ENCODE assay signal across 1 worm cellular context in genomic region chrX:11666545-11667177, ce11.
A peak's percentile ranks its signal among the peaks of the same experiment; 100 is the strongest.
TF ChIP-seq lines count a peak whose summit lies in the region.

noca-2 (plus strand) TSS chrX:11667127.

TF ChIP-seq in whole organism, L1 larva, 84 proteins besides CTCF, POLR2A, EP300 and RAD21 (continued from another document):
- TF ChIP-seq irx-1 (tag; optimal IDR thresholded peaks at IDR 0.05; lab: Kevin White, UChicago) (no peak), pag-3 (tag; optimal IDR thresholded peaks at IDR 0.05; lab: Kevin White, UChicago; ENCODE audit: borderline replicate concordance, insufficient read depth) (no peak), snpc-4 (tag; optimal IDR thresholded peaks at IDR 0.05; lab: Kevin White, UChicago) (no peak), efl-1 (optimal IDR thresholded peaks at IDR 0.05; lab: Kevin White, UChicago) (peak; percentile 5 to 53), efl-1 (GFP tag; optimal IDR thresholded peaks at IDR 0.05 in 1 of 2; lab: Kevin White, UChicago) (peak in 1 of 2 experiments; percentile 84), zag-1 (tag; optimal IDR thresholded peaks at IDR 0.05; lab: Kevin White, UChicago) (no peak), unc-98 (GFP tag; IDR thresholded peaks at IDR 0.05; lab: Robert Waterston, UW) (no peak), blmp-1 (tag; optimal IDR thresholded peaks at IDR 0.05; lab: Kevin White, UChicago) (peak; percentile 11), nhr-85 (tag; lab: Kevin White, UChicago) (peak; percentile 46), grh-1 (GFP tag; IDR thresholded peaks at IDR 0.05; lab: Robert Waterston, UW) (no peak), egl-27 (tag; optimal IDR thresholded peaks at IDR 0.05; lab: Kevin White, UChicago) (no peak), ceh-82 (tag; optimal IDR thresholded peaks at IDR 0.05; lab: Kevin White, UChicago) (peak; percentile 3 to 39 (median 8)), swsn-7 (tag; optimal IDR thresholded peaks at IDR 0.05; lab: Kevin White, UChicago) (peak; percentile 26), ceh-8 (GFP tag; optimal IDR thresholded peaks at IDR 0.05; lab: Kevin White, UChicago) (no peak), fkh-8 (tag; optimal IDR thresholded peaks at IDR 0.05; lab: Kevin White, UChicago) (no peak), Y116A8C.19 (tag; optimal IDR thresholded peaks at IDR 0.05; lab: Kevin White, UChicago; ENCODE audit: borderline replicate concordance) (no peak), nhr-77 (tag; optimal IDR thresholded peaks at IDR 0.05; lab: Kevin White, UChicago) (no peak), sptf-1 (tag; optimal IDR thresholded peaks at IDR 0.05; lab: Kevin White, UChicago) (no peak), xbp-1 (tag; optimal IDR thresholded peaks at IDR 0.05; lab: Kevin White, UChicago) (peak; percentile 11), isw-1 (GFP tag; IDR thresholded peaks at IDR 0.05; lab: Robert Waterston, UW) (0 out of 2 replicates have a peak, but pooled peaks have one; percentile 13), elt-2 (tag; optimal IDR thresholded peaks at IDR 0.05; lab: Kevin White, UChicago) (no peak), ztf-11 (tag; optimal IDR thresholded peaks at IDR 0.05; lab: Kevin White, UChicago) (no peak), aly-2 (tag; optimal IDR thresholded peaks at IDR 0.05; lab: Kevin White, UChicago) (no peak), nhr-84 (tag; optimal IDR thresholded peaks at IDR 0.05; lab: Kevin White, UChicago) (no peak), C16A3.4 (tag; optimal IDR thresholded peaks at IDR 0.05; lab: Kevin White, UChicago) (no peak), skn-1 (tag; optimal IDR thresholded peaks at IDR 0.05; lab: Kevin White, UChicago) (no peak), rnt-1 (tag; optimal IDR thresholded peaks at IDR 0.05; lab: Kevin White, UChicago) (peak; percentile 21), efl-3 (GFP tag; optimal IDR thresholded peaks at IDR 0.05; lab: Kevin White, UChicago) (no peak), nhr-71 (tag; optimal IDR thresholded peaks at IDR 0.05; lab: Kevin White, UChicago) (peak; percentile 37), lin-39 (tag; optimal IDR thresholded peaks at IDR 0.05; lab: Kevin White, UChicago) (no peak), snu-23 (GFP tag; optimal IDR thresholded peaks at IDR 0.05; lab: Kevin White, UChicago) (peak; percentile 45), mef-2 (tag; optimal IDR thresholded peaks at IDR 0.05; lab: Kevin White, UChicago) (no peak), mab-9 (GFP tag; IDR thresholded peaks at IDR 0.05; lab: Robert Waterston, UW) (0 out of 2 replicates have a peak, but pooled peaks have one; percentile 35), alr-1 (tag; optimal IDR thresholded peaks at IDR 0.05; lab: Kevin White, UChicago; ENCODE audit: borderline replicate concordance) (no peak)
